Fruit fly (Drosophila melanogaster): ENCODE measurements around the gene blot.
A peak's percentile ranks its signal among the peaks of the same experiment; 100 is the strongest.

Gene blot

DNA sequence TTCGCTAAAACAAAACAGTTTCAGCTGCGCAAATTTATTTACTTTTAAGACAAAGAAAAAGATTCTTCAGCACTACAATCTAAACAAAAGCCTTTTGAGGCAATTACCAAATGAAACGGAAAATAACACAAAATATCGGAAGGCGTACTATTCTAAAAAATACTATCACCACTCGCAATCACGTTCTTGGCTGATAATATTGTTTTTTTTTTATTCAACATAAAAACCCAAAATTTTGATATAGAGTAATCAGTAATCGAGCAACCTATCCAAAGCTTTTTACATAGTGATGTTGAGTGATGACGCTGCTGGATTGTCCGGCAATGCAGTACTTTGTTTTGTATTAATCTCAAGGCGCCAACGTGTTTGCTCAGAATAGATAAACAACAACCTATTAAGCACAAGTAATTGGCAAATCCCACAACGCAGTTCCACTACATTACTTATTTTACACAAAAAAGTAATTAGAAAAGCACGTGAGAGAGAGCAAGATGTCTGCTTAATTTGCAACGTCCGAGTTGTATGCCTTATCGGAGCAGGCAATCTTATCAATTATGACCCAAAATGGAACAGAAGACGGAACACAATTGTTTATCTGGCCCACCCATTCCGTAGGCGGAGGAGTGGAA is 9.8 kb upstream of the blot start:
- TF ChIP-seq CG17801 (GFP tag; optimal IDR thresholded peaks at IDR 0.05; ENCODE audit: partially characterized antibody): no peak

DNA sequence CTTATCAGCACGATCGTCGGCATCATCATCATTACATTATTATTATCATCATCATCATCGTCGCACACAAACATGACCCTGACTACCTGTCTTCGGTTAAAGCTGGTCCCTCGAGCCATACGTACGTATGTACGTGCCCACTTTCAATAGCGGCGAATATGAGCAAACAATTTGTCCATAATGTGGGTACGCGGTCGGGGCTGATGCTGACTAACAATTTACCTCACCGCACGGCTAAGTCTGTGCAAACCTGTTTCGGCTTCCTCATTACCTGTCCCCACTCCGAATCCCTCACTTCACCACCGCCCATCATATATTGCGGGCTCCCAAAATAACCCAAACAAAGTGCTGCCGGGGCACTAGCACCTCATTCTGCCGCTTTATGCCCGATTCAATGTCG is 9.1 kb upstream of the blot start:
- no peak for TF ChIP-seq CG17801 (GFP tag; optimal IDR thresholded peaks at IDR 0.05; ENCODE audit: partially characterized antibody)

dm6 chr3L:17428779-17429178 is 7.5 kb upstream of the blot start, which contains the start of gene Gorab:
TSS of gene Gorab (minus strand) at chr3L:17428836.
- TF ChIP-seq CG17801 (GFP tag; optimal IDR thresholded peaks at IDR 0.05; ENCODE audit: partially characterized antibody): peak; percentile 74

DNA sequence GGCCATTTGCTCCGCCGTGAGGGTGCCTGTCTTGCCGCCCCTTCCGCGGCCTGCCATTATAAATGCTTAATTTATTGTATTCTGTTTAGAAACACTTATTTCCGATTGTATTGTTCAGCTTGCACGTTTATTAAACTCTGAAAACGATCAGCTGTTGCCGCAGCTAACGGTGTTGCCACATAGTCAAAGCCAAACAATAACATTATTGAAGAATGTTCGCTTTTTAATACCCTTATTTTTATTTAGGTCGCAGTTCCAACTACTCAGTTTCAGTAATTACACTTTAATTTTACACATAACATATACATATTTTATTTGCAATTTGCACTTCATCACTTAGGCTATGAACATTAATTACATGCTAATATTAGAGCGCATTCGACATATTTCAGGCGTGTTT is 5.7 kb upstream of the blot start, which contains the start of gene Polr3G:
Gene Polr3G (minus strand): TSS at position 118 of the 400 bp plus-strand sequence.
- peak; percentile 18 for TF ChIP-seq CG17801 (GFP tag; optimal IDR thresholded peaks at IDR 0.05; ENCODE audit: partially characterized antibody)

dm6 chr3L:17425132-17425713 is 3.9 kb upstream of the blot start, which contains the start of the genes Sec3 and COX7B:
TSS of gene Sec3 (minus strand) at chr3L:17425217.
TSS of gene COX7B (plus strand) at chr3L:17425477.
- TF ChIP-seq CG17801 (GFP tag; optimal IDR thresholded peaks at IDR 0.05; ENCODE audit: partially characterized antibody): peak; percentile 84

DNA sequence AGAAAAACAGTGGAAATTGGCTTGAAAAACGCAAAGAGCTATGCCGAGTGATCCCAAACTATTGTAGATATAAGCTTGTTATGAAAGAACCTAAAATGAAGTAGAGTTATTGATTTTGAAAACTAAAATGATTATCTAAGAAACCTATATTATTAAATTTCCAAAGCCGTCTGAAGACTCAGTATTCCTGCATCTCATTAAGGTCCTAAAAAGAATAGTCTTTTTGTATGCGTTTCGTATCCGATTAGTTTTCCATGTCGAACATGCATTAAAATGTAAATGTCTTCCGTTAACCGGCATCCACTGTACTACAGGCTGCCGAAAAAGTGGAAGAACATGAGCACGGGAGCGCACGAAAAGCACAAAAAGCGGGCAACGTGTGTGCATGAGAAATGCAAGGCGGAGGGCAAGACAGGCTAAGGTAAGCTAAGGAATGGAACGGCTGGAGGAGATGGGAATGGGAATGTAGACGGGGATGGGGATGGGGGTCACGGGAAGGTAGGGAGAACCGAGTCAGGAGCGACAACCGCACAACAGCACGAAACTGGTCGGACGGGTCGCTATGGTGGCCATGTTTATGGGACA is 612 bp downstream of the blot start:
- peak; percentile 22 for TF ChIP-seq CG17801 (GFP tag; optimal IDR thresholded peaks at IDR 0.05; ENCODE audit: partially characterized antibody)

DNA sequence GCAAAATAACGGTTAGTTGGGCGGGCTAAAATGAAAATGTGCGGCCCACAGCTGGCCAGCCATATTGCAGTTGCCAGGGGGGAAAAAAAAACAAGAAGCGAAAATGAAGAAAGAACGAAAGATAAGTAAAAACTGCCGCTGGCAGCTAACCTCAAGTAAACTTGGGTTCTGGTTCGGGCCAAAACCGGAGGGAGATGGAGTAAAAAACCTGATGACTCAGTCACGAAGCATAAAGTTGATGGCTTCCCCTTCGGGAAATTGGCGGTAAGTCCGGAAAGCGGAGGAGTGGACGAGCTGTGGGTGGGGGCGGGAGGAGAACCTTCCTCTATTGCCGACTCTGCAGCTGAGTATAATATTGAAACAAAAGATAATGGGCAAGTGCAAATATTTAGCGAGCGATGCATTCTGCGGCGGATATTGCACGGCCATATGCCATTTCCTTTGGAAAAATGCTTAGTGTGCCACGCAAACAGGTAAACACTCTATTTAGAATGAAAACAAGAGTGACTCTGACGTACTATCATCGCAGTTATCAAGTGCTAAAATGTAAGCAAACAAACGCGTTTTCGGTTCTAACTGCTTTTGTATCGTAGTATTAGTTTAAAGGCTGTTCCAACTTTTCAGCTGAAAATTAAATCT is 2.1 kb downstream of the blot start:
- no peak for TF ChIP-seq CG17801 (GFP tag; optimal IDR thresholded peaks at IDR 0.05; ENCODE audit: partially characterized antibody)

DNA sequence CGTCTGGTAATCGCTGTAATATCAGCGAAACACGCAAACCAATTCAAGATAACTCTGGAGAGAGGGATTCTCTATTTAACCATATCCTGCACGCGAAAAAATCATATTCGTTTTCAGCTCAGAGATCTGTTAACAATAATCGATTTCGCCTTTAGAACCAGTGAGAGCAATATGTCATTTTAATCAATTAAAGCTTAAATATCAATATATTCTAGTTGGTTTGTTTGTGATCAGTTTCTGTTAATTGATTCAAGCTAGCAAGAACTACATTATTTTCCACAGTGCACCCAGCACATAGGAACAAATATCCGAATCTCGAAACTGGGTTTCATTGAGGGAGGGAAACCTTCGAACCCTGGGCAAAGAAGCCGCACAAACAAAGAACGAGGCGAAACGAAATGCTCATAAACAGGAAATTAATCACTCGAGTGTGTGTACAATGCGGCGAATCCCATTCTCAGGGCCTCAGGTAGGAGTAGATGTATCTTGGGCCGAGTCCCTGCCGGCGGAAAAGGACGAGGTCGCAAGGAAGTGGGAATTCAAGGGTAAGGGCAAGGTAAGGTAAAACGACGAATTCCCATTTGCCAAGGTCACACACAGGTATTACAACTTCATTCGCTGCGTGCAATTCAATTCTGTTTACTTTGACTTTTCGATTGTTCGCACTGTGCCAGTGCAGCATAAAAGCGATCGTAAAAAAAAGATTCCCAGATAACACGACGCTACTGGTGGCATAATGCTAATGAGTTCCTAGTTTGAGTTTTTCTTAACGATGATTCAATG is 5.2 kb downstream of the blot start:
- no peak for TF ChIP-seq CG17801 (GFP tag; optimal IDR thresholded peaks at IDR 0.05; ENCODE audit: partially characterized antibody)

dm6 chr3L:17412146-17412545 is 9.2 kb downstream of the blot start:
- TF ChIP-seq CG17801 (GFP tag; optimal IDR thresholded peaks at IDR 0.05; ENCODE audit: partially characterized antibody): no peak

dm6 chr3L:17411273-17411672 is 10.0 kb downstream of the blot start:
- no peak for TF ChIP-seq CG17801 (GFP tag; optimal IDR thresholded peaks at IDR 0.05; ENCODE audit: partially characterized antibody)

DNA sequence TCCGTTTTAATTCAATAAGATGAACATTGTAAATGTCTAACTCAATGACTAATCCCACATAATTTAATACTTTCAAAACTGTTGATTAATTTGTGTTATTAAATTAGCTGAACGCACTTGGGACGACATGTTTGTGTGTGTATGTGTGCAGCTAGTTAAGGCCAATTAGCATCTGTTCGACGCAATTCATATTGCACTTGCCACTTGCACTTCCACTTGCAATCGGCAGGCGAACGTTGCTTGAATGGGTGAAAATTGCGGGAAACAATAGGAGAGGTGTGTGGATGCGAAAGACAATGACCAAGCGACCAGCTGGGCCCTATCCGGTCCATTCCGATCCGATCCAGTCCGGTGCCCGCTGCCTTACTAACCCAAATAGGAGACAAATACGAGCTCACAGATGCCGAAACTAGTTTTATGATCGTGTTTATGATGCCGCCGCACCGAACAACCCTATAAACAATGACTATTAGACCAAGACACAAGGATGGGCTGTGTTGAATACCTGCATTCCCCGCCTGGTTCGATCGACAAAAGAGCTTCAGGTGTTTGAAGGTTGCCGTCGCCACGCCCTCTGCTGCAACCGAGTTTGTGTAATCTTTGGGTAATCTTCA is 13.7 kb downstream of the blot start:
- no peak for TF ChIP-seq CG17801 (GFP tag; optimal IDR thresholded peaks at IDR 0.05; ENCODE audit: partially characterized antibody)

DNA sequence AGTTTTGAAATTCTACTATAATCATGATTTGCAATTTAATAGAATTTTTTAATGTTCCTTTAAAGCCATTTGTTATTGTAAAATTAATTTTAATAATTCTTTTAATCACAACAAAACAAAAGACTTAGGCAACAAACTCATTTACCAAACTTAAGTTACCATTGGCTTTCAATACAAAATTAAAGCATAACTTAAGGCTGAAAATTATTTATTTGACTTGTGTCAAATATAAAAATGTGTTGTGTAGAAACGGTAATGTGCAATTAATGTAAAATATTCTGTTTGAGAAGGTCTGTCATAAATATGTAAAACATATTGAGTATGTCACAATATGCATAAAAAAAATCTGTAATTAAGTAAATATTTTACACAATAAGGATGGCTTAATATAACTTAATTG is 14.2 kb downstream of the blot start:
- TF ChIP-seq CG17801 (GFP tag; optimal IDR thresholded peaks at IDR 0.05; ENCODE audit: partially characterized antibody): no peak

- TF ChIP-seq CG17801 (GFP tag; optimal IDR thresholded peaks at IDR 0.05; ENCODE audit: partially characterized antibody): no peak
These were observed 16.7 kb downstream of the blot start for dm6 chr3L:17404646-17405045.

dm6 chr3L:17403268-17403667 is 18.0 kb downstream of the blot start:
- TF ChIP-seq CG17801 (GFP tag; optimal IDR thresholded peaks at IDR 0.05; ENCODE audit: partially characterized antibody): no peak

dm6 chr3L:17402399-17402798 is 18.9 kb downstream of the blot start:
- TF ChIP-seq CG17801 (GFP tag; optimal IDR thresholded peaks at IDR 0.05; ENCODE audit: partially characterized antibody): no peak

Measured in ovary, adult (tissue).